Worm (Caenorhabditis elegans): ENCODE results near the gene F10G2.7.

F10G2.7 gene

DNA sequence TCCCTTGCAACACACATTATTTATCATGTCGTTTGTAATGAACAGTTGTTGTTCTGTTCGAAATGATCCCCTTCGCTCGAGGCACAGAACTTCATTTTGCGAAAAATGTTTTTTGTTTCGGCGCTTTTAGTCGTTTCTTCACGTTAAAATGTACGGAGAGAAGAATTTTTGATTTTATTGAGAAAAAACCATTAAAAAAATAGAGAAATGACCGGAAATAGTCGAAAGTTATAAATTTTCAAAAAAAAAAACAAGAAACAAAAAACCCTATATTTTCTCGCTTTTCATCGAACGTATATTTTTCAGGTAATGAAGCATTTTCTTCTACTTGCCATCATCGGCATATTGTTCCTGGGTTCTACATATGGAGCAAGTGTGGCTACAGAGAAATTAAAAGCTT lies 4.9 kb downstream of the F10G2.7 start, which contains the start of gene F10G2.1:
F10G2.1 (plus strand) TSS at position 301 of the 400 bp plus-strand sequence.
- TF ChIP-seq lin-32 (GFP tag; optimal IDR thresholded peaks at IDR 0.05) (no peak), hlh-1 (tag; optimal IDR thresholded peaks at IDR 0.05) (peak; percentile 25), drap-1 (GFP tag; optimal IDR thresholded peaks at IDR 0.05) (no peak), elt-1 (tag; optimal IDR thresholded peaks at IDR 0.05; ENCODE audit: borderline replicate concordance, insufficient read depth) (no peak), bed-3 (GFP tag; optimal IDR thresholded peaks at IDR 0.05) (no peak), ceh-43 (GFP tag; optimal IDR thresholded peaks at IDR 0.05) (no peak), nhr-76 (tag; optimal IDR thresholded peaks at IDR 0.05) (no peak), lin-13 (tag; optimal IDR thresholded peaks at IDR 0.05) (no peak)

DNA sequence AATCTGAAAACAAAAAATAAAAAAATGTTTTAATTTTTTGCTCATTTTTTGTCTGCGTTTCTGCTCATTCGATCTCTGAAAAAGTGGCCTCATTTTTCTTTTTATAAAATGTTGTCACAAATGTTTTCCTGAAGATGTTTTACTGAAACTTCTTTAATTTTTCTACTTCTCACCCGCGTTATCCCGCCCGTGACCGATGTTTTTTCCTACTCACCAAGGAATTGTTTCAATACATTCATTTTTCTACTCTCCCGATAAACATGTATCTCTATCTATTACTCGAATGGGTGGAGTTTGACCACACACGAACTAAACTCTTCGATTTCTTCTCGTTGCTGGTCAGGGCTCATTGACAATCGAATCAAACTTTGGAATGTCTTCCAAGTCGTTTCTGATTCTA lies 6.2 kb downstream of the F10G2.7 start, which contains the start of gene F10G2.2:
F10G2.2 (plus strand) TSS at position 301 of the 400 bp plus-strand sequence.
- TF ChIP-seq mab-5 (tag; optimal IDR thresholded peaks at IDR 0.05) = no peak
- TF ChIP-seq bed-3 (GFP tag; optimal IDR thresholded peaks at IDR 0.05) = no peak
- TF ChIP-seq blmp-1 (tag; optimal IDR thresholded peaks at IDR 0.05) = no peak
- no peak for TF ChIP-seq ceh-43 (GFP tag; optimal IDR thresholded peaks at IDR 0.05)
- no peak for TF ChIP-seq sem-2 (GFP tag; optimal IDR thresholded peaks at IDR 0.05)
- no peak for TF ChIP-seq lin-13 (tag; optimal IDR thresholded peaks at IDR 0.05)
- TF ChIP-seq ham-2 (GFP tag; optimal IDR thresholded peaks at IDR 0.05) = no peak
- TF ChIP-seq elt-3 (tag; optimal IDR thresholded peaks at IDR 0.05) = no peak
- no peak for TF ChIP-seq nhr-76 (tag; optimal IDR thresholded peaks at IDR 0.05)
- no peak for TF ChIP-seq mls-2 (tag; optimal IDR thresholded peaks at IDR 0.05)
- no peak for TF ChIP-seq nhr-28 (tag; optimal IDR thresholded peaks at IDR 0.05)

DNA sequence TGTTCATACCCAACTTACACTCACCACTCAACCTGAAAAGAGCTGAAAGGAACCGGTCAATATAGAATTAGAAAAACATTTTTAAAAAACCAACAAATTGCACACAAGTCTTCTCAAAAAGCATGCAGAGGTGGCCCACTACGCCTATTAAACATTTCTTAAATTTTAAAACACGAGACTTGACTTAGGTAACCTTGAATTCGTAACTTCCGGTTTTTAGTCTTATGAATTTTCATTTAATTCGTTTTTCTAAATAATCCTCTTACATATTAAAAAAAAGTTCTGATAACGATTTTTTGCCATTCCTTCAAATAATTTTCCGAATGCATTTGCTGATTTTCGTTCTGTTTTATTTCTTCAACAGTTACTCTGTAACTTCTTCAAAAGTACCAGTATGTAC lies 9.0 kb downstream of the F10G2.7 start, which contains the start of gene clec-7:
clec-7 (plus strand) TSS at position 301 of the 400 bp plus-strand sequence.
- no peak for TF ChIP-seq ces-1 (GFP tag; optimal IDR thresholded peaks at IDR 0.05)
- no peak for TF ChIP-seq mep-1 (tag; optimal IDR thresholded peaks at IDR 0.05)
- TF ChIP-seq lin-32 (GFP tag; optimal IDR thresholded peaks at IDR 0.05) = no peak
- TF ChIP-seq flh-1 (GFP tag; optimal IDR thresholded peaks at IDR 0.05) = no peak
- no peak for TF ChIP-seq mls-2 (tag; optimal IDR thresholded peaks at IDR 0.05)
- TF ChIP-seq unc-120 (tag; optimal IDR thresholded peaks at IDR 0.05; ENCODE audit: poor library complexity, severe bottlenecking) = no peak
- TF ChIP-seq elt-3 (tag; optimal IDR thresholded peaks at IDR 0.05) = no peak
- TF ChIP-seq ceh-83 (GFP tag; optimal IDR thresholded peaks at IDR 0.05) = no peak
- TF ChIP-seq blmp-1 (tag; optimal IDR thresholded peaks at IDR 0.05) = no peak
- no peak for TF ChIP-seq mab-5 (tag; optimal IDR thresholded peaks at IDR 0.05)

DNA sequence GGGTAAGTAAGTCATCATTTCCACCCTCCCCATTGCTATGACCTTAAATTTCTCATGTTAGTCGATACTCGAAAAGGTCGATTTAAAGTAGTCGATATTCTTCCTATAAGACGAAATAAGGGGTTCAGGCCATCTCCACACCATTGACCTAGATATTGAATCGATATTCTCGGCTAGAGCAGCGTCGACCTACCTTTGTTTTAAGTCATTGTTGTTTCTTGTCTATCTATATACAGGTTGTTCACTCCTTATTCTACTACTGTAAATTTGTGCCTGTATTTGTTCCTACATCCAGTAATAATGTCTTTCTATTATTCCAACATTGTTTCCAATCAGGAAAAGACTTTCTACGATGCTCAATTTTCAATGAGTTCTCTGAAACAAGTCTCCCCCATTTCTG lies 10.2 kb downstream of the F10G2.7 start, which contains the start of gene F10G2.4:
F10G2.4 (plus strand) TSS at position 301 of the 400 bp plus-strand sequence.
- no peak for TF ChIP-seq nhr-2 (tag; optimal IDR thresholded peaks at IDR 0.05)
- no peak for TF ChIP-seq M03D4.4 (tag; optimal IDR thresholded peaks at IDR 0.05)
- TF ChIP-seq ceh-43 (GFP tag; optimal IDR thresholded peaks at IDR 0.05) = no peak
- TF ChIP-seq unc-62 (GFP tag; optimal IDR thresholded peaks at IDR 0.05) = no peak
- TF ChIP-seq unc-39 (tag; optimal IDR thresholded peaks at IDR 0.05) = no peak
- TF ChIP-seq lin-13 (tag; optimal IDR thresholded peaks at IDR 0.05) = no peak
- no peak for TF ChIP-seq hlh-1 (tag; optimal IDR thresholded peaks at IDR 0.05)
- no peak for TF ChIP-seq mep-1 (tag; optimal IDR thresholded peaks at IDR 0.05)
- no peak for TF ChIP-seq nhr-28 (tag; optimal IDR thresholded peaks at IDR 0.05)
- no peak for TF ChIP-seq nhr-12 (tag; optimal IDR thresholded peaks at IDR 0.05)
- no peak for TF ChIP-seq drap-1 (GFP tag; optimal IDR thresholded peaks at IDR 0.05)
- TF ChIP-seq elt-1 (tag; optimal IDR thresholded peaks at IDR 0.05; ENCODE audit: borderline replicate concordance, insufficient read depth) = no peak
- TF ChIP-seq ceh-39 (tag; optimal IDR thresholded peaks at IDR 0.05) = no peak
- no peak for TF ChIP-seq tbx-8 (GFP tag; optimal IDR thresholded peaks at IDR 0.05)
- TF ChIP-seq cnd-1 (tag; optimal IDR thresholded peaks at IDR 0.05) = no peak
- no peak for TF ChIP-seq flh-1 (GFP tag; optimal IDR thresholded peaks at IDR 0.05)
- TF ChIP-seq nhr-237 (tag; optimal IDR thresholded peaks at IDR 0.05) = no peak

DNA sequence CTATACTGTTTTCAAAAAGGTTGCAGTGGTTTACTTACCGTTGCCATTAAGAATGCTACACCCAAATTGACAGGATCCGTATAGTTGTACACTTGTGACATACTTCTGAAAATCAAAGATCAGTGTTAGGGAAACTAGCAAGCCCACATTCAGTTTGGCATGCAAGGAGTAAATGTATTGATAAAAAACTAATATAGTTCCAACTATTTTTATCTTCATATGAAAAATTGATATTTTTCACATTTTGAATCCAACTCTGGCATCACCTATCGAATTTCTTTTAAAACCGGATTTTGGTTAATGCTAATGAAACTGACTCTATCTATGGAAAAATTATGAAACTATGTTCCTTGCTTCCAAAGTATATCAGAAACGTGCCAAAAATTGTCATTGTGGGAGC lies 11.8 kb downstream of the F10G2.7 start, which contains the start of gene srx-92:
srx-92 (minus strand) TSS at position 101 of the 400 bp plus-strand sequence.
- TF ChIP-seq unc-39 (tag; optimal IDR thresholded peaks at IDR 0.05) = no peak
- TF ChIP-seq unc-120 (tag; optimal IDR thresholded peaks at IDR 0.05; ENCODE audit: poor library complexity, severe bottlenecking) = no peak
- TF ChIP-seq ces-1 (GFP tag; optimal IDR thresholded peaks at IDR 0.05) = no peak
- TF ChIP-seq sem-2 (GFP tag; optimal IDR thresholded peaks at IDR 0.05) = no peak
- no peak for TF ChIP-seq drap-1 (GFP tag; optimal IDR thresholded peaks at IDR 0.05)
- no peak for TF ChIP-seq ztf-11 (tag; optimal IDR thresholded peaks at IDR 0.05)
- TF ChIP-seq cnd-1 (tag; optimal IDR thresholded peaks at IDR 0.05) = no peak
- no peak for TF ChIP-seq nhr-28 (tag; optimal IDR thresholded peaks at IDR 0.05)
- TF ChIP-seq sptf-1 (tag; optimal IDR thresholded peaks at IDR 0.05) = no peak
